Fruit fly (Drosophila melanogaster) ovary, adult (tissue): Measurements from ENCODE around the gene CG4045.

Experiments used
- CG17801 ChIP-seq: fragments of 200-800 bp; optimal IDR thresholded peaks from 2 replicates; lab custom pipeline; 2019; ENCODE audit warnings: missing biosample characterization, mild to moderate bottlenecking, missing genetic modification characterization, moderate library complexity; ENCODE audit not compliant: partially characterized antibody

CG4045 gene

dm6 chrX:2032160-2032801, 43.4 kb downstream of the CG4045 start:
- no peak for TF ChIP-seq CG17801 (GFP tag; lab: Kevin White, UChicago)

DNA sequence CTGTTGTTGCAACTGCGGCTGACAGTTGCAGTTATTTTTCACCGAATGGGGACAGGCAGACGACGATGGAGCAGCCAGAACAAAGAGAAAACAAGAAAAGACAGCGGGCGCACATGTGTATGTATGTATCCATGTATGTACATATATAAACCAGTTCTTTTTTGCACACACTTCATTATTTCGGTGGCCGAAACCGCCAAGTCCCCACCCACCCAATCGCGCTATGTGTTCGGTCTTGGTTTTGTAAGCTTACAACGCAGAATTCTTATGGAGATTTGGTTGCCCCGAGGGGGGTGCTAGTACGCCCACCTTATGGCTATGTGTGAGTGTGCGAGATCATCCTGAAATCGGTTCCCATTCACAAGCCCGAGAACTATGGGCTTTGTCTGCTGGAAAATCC, 44.4 kb downstream of the CG4045 start:
- TF ChIP-seq CG17801 (GFP tag; lab: Kevin White, UChicago) = peak; percentile 6

- TF ChIP-seq CG17801 (GFP tag; lab: Kevin White, UChicago) = no peak
Measured at dm6 chrX:2024819-2025218, 50.9 kb downstream of the CG4045 start.
